Worm (Caenorhabditis elegans) whole organism, L1 larva: ENCODE results near the gene clec-42.
A peak's percentile ranks its signal among the peaks of the same experiment; 100 is the strongest.

Source experiments
- C04F5.9 ChIP-seq: sonication (generic microtip); optimal IDR thresholded peaks from 2 replicates; lab custom pipeline; 2016; ENCODE audit warnings: missing genetic modification characterization, missing compliant biosample characterization
- C16A3.4 ChIP-seq: fragments of 150-350 bp; optimal IDR thresholded peaks from 2 replicates; lab custom pipeline; 2014; ENCODE audit warnings: missing biosample characterization, missing genetic modification characterization
- C34B4.2 ChIP-seq: sonication (generic microtip); optimal IDR thresholded peaks from 2 replicates; lab custom pipeline; 2017; ENCODE audit warnings: mild to moderate bottlenecking, missing genetic modification characterization, missing compliant biosample characterization
- Y116A8C.19 ChIP-seq: sonication (generic microtip); optimal IDR thresholded peaks from 2 replicates; lab custom pipeline; 2016; ENCODE audit warnings: missing compliant biosample characterization, missing genetic modification characterization, borderline replicate concordance
- ceh-63 ChIP-seq: fragments of 200-800 bp; sonication (Bioruptor generic); optimal IDR thresholded peaks from 2 replicates; lab custom pipeline; 2018; ENCODE audit warnings: mild to moderate bottlenecking, missing genetic modification characterization, missing compliant biosample characterization
- ceh-82 ChIP-seq, 3 experiments: fragments of 150-350 bp in 1 of 3; sonication (generic microtip) in 2 of 3; optimal IDR thresholded peaks; 2 replicates each; lab custom pipeline; 2014 to 2017; ENCODE audit warnings: missing biosample characterization in 3 of 3, missing genetic modification characterization in 3 of 3
- ceh-90 ChIP-seq: sonication (generic microtip); optimal IDR thresholded peaks from 2 replicates; lab custom pipeline; 2016; ENCODE audit warnings: missing genetic modification characterization, missing compliant biosample characterization
- dpl-1 ChIP-seq, 3 experiments: fragments of 150-350 bp in 2 of 3; sonication (generic microtip) in 1 of 3; optimal IDR thresholded peaks; 2 replicates each; lab custom pipeline; 2014 to 2017; ENCODE audit warnings: missing biosample characterization in 3 of 3, missing genetic modification characterization in 3 of 3, missing genetic modification reagents in 3 of 3
- dsc-1 ChIP-seq: sonication (generic microtip); optimal IDR thresholded peaks from 2 replicates; lab custom pipeline; 2016; ENCODE audit warnings: mild to moderate bottlenecking, missing genetic modification characterization, missing compliant biosample characterization
- efl-1 ChIP-seq, 4 experiments: fragments of 150-350 bp; optimal IDR thresholded peaks in 3 of 4; peaks in 1 of 4; 1 replicate in 1 of 4; 2 replicates in 3 of 4; lab custom pipeline; 2014; ENCODE audit warnings: missing biosample characterization in 2 of 4, missing genetic modification characterization in 2 of 4, missing genetic modification reagents in 2 of 4
- elt-2 ChIP-seq: sonication (generic microtip); optimal IDR thresholded peaks from 2 replicates; lab custom pipeline; 2016; ENCODE audit warnings: missing genetic modification characterization, mild to moderate bottlenecking, inconsistent platforms, missing compliant biosample characterization, missing genetic modification reagents
- elt-3 ChIP-seq, 6 experiments: fragments of 150-350 bp in 1 of 6; sonication (generic microtip); optimal IDR thresholded peaks; 2 replicates each; lab custom pipeline; 2017 to 2018; ENCODE audit warnings: missing biosample characterization in 6 of 6, missing genetic modification characterization in 6 of 6, inconsistent platforms in 1 of 6
- ets-5 ChIP-seq: fragments of 200-800 bp; sonication (Bioruptor generic); IDR thresholded peaks from 2 replicates; pipeline ENCODE4 v1.3.6; 2022; ENCODE audit warnings: missing genetic modification characterization, missing compliant biosample characterization
- fkh-4 ChIP-seq: sonication (generic microtip); optimal IDR thresholded peaks from 2 replicates; lab custom pipeline; 2016; ENCODE audit warnings: missing compliant biosample characterization, missing genetic modification characterization, borderline replicate concordance
- grh-1 ChIP-seq: fragments of 200-800 bp; sonication (Bioruptor generic); IDR thresholded peaks from 2 replicates; pipeline ENCODE4 v1.3.6; 2022; ENCODE audit warnings: missing genetic modification reagents, missing genetic modification characterization, missing compliant biosample characterization
- hlh-4 ChIP-seq: sonication (generic microtip); optimal IDR thresholded peaks from 2 replicates; lab custom pipeline; 2016; ENCODE audit warnings: mild to moderate bottlenecking, missing genetic modification characterization, missing compliant biosample characterization
- isw-1 ChIP-seq: fragments of 200-800 bp; sonication (Bioruptor generic); IDR thresholded peaks from 2 replicates; pipeline ENCODE4 v1.3.6; 2022; ENCODE audit warnings: missing genetic modification characterization, missing compliant biosample characterization
- jun-1 ChIP-seq: fragments of 150-350 bp; optimal IDR thresholded peaks from 2 replicates; lab custom pipeline; 2014; ENCODE audit warnings: missing biosample characterization, missing genetic modification reagents, missing genetic modification characterization
- lin-14 ChIP-seq: fragments of 200-800 bp; sonication (Bioruptor generic); optimal IDR thresholded peaks from 2 replicates; lab custom pipeline; 2018; ENCODE audit warnings: mild to moderate bottlenecking, missing genetic modification characterization, moderate library complexity, missing compliant biosample characterization
- lin-15B ChIP-seq: fragments of 150-350 bp; sonication (generic microtip); optimal IDR thresholded peaks from 3 replicates; lab custom pipeline; 2014; ENCODE audit warnings: missing biosample characterization, missing genetic modification characterization
- lin-39 ChIP-seq: fragments of 150-350 bp; optimal IDR thresholded peaks from 2 replicates; lab custom pipeline; 2014; ENCODE audit warnings: missing biosample characterization, missing genetic modification reagents, missing genetic modification characterization
- lir-3 ChIP-seq: sonication (generic microtip); optimal IDR thresholded peaks from 2 replicates; lab custom pipeline; 2016; ENCODE audit warnings: mild to moderate bottlenecking, missing genetic modification characterization, moderate library complexity, missing compliant biosample characterization; ENCODE audit not compliant: poor library complexity
- mab-9 ChIP-seq: fragments of 200-800 bp; sonication (Bioruptor generic); IDR thresholded peaks from 2 replicates; pipeline ENCODE4 v1.3.6; 2022; ENCODE audit warnings: missing genetic modification reagents, missing genetic modification characterization, missing compliant biosample characterization
- mep-1 ChIP-seq: fragments of 150-350 bp; optimal IDR thresholded peaks from 2 replicates; lab custom pipeline; 2014; ENCODE audit warnings: missing biosample characterization, missing genetic modification characterization
- nhr-11 ChIP-seq: fragments of 150-350 bp; optimal IDR thresholded peaks from 2 replicates; lab custom pipeline; 2014; ENCODE audit warnings: missing biosample characterization, missing genetic modification characterization
- nhr-12 ChIP-seq: sonication (generic microtip); optimal IDR thresholded peaks from 2 replicates; lab custom pipeline; 2017; ENCODE audit warnings: missing biosample characterization, missing genetic modification characterization
- nhr-77 ChIP-seq: fragments of 150-350 bp; optimal IDR thresholded peaks from 2 replicates; lab custom pipeline; 2014; ENCODE audit warnings: missing biosample characterization, missing genetic modification characterization
- nhr-90 ChIP-seq: sonication (generic microtip); optimal IDR thresholded peaks from 2 replicates; lab custom pipeline; 2016; ENCODE audit warnings: mild to moderate bottlenecking, missing genetic modification characterization, missing compliant biosample characterization; ENCODE audit not compliant: poor library complexity
- rnt-1 ChIP-seq: sonication (generic microtip); optimal IDR thresholded peaks from 2 replicates; lab custom pipeline; 2016; ENCODE audit warnings: mild to moderate bottlenecking, missing genetic modification characterization, moderate library complexity, missing compliant biosample characterization
- skn-1 ChIP-seq: fragments of 150-350 bp; optimal IDR thresholded peaks from 2 replicates; lab custom pipeline; 2014; ENCODE audit warnings: missing biosample characterization, missing genetic modification characterization
- snu-23 ChIP-seq: sonication (generic microtip); optimal IDR thresholded peaks from 2 replicates; lab custom pipeline; 2016; ENCODE audit warnings: missing genetic modification characterization, missing compliant biosample characterization
- sup-37 ChIP-seq: fragments of 200-800 bp; sonication (Bioruptor generic); optimal IDR thresholded peaks from 2 replicates; lab custom pipeline; 2018; ENCODE audit warnings: mild to moderate bottlenecking, missing genetic modification characterization, missing compliant biosample characterization
- unc-130 ChIP-seq: fragments of 150-350 bp; optimal IDR thresholded peaks from 2 replicates; lab custom pipeline; 2017; ENCODE audit warnings: missing biosample characterization, missing genetic modification characterization, inconsistent platforms
- unc-62 ChIP-seq: fragments of 150-350 bp; optimal IDR thresholded peaks from 2 replicates; lab custom pipeline; 2014; ENCODE audit warnings: missing biosample characterization, missing genetic modification reagents, missing genetic modification characterization
- unc-98 ChIP-seq: fragments of 200-800 bp; sonication (Bioruptor generic); IDR thresholded peaks from 2 replicates; pipeline ENCODE4 v1.3.6; 2022; ENCODE audit warnings: missing genetic modification characterization, missing compliant biosample characterization
- zag-1 ChIP-seq: fragments of 150-350 bp; optimal IDR thresholded peaks from 2 replicates; lab custom pipeline; 2014; ENCODE audit warnings: missing biosample characterization, missing genetic modification characterization
- ztf-11 ChIP-seq, 2 experiments: sonication (generic microtip); optimal IDR thresholded peaks; 2 replicates each; lab custom pipeline; 2016 to 2017; ENCODE audit warnings: missing genetic modification characterization in 2 of 2, missing biosample characterization in 1 of 2, missing compliant biosample characterization in 1 of 2
- ztf-4 ChIP-seq: fragments of 150-350 bp; optimal IDR thresholded peaks from 2 replicates; lab custom pipeline; 2014; ENCODE audit warnings: missing biosample characterization, missing genetic modification characterization

The clec-42 gene

DNA sequence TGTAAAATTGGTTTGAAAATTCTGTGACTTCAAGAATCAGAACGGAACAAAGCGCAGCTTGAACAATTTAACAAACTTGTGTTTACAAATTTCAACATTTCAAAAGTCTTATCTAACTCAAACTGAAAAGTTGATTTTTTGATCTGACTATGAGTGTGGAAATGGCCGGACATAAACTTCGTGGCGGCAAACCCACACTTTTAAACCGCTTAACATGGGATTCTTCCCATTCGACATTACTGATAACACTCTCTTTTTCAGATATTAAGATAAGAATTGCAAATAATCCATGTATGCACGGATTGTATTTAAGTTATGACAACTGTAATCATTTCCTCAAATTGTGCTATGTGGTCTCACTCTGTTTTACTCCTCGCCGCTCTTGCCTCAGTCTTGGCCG, at the start of gene clec-42:
Gene clec-42, plus strand, starts transcription at position 285 of the 400 bp plus-strand sequence.
- TF ChIP-seq elt-2 (tag; lab: Kevin White, UChicago) (peak; percentile 88), nhr-90 (peak; percentile 2), efl-1 (optimal IDR thresholded peaks at IDR 0.05; lab: Kevin White, UChicago) (no peak), efl-1 (GFP tag; optimal IDR thresholded peaks at IDR 0.05 in 1 of 2; lab: Kevin White, UChicago) (peak in 1 of 2 experiments; percentile 8), grh-1 (no peak)

DNA sequence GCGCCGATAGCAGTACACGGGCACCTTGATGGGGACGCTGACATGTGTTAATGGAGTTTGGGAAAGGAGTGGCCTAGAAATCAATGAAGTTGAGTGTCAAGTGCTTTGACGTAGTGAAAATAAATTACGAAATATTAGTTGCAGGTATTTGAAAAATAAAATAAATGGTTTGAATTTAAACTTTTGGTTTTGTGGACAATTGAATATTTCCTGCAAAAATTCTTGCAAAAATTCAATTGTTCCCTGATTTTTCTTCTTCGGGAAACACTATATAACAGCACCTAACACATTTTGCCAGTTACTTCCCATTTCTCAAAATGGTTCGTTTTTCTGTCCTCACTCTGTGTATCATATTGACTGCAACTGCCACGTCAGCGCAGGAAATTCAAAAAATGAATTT, 48.7 kb upstream of the clec-42 start, which contains the start of gene Y37H2A.13:
Gene Y37H2A.13, plus strand, starts transcription at position 301 of the 400 bp plus-strand sequence.
- TF ChIP-seq ceh-82 (tag; optimal IDR thresholded peaks at IDR 0.05; lab: Kevin White, UChicago) = no peak
- no peak for TF ChIP-seq elt-3 (tag; optimal IDR thresholded peaks at IDR 0.05; lab: Kevin White, UChicago)
- TF ChIP-seq unc-98 (GFP tag; lab: Robert Waterston, UW) = no peak
- no peak for TF ChIP-seq unc-62 (GFP tag; lab: Kevin White, UChicago)
- no peak for TF ChIP-seq lin-15B (tag; lab: Kevin White, UChicago)
- no peak for TF ChIP-seq rnt-1 (tag; lab: Kevin White, UChicago)
- TF ChIP-seq zag-1 (tag; lab: Kevin White, UChicago) = no peak
- TF ChIP-seq lin-14 (GFP tag; lab: Kevin White, UChicago) = no peak

DNA sequence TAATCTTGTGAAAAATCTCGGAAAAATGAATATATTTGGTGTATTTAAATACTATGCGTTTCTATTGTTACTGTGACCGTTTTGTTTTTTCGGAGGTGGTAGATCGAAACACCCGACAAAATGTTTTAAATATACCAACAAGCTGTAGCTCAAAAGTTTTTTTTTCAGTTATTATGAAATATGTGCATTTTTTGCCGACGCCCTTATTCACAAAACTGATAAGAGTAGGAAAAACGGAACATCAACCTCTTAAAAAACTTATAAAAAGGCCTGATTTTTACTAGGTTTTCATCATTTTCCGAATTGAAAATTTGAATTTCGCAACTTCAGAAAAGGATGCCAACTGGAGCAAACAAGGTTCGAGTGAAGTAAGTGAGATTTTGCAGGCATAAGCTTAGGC, 47.8 kb upstream of the clec-42 start, which contains the start of gene Y37H2A.14:
Gene Y37H2A.14, plus strand, starts transcription at position 301 of the 400 bp plus-strand sequence.
- TF ChIP-seq elt-2 (tag; lab: Kevin White, UChicago) = no peak
- TF ChIP-seq nhr-90 = no peak
- TF ChIP-seq dsc-1 (tag; lab: Kevin White, UChicago) = no peak
- TF ChIP-seq sup-37 (GFP tag; lab: Kevin White, UChicago) = no peak
- no peak for TF ChIP-seq ceh-63 (GFP tag; lab: Kevin White, UChicago)
- TF ChIP-seq fkh-4 (tag; lab: Kevin White, UChicago) = no peak
- no peak for TF ChIP-seq grh-1
- no peak for TF ChIP-seq unc-130 (tag; lab: Kevin White, UChicago)
- no peak for TF ChIP-seq nhr-11 (tag; lab: Kevin White, UChicago)
- TF ChIP-seq dpl-1 (GFP tag; optimal IDR thresholded peaks at IDR 0.05; lab: Kevin White, UChicago) = no peak
- TF ChIP-seq C34B4.2 (tag; lab: Kevin White, UChicago) = no peak
- no peak for TF ChIP-seq ztf-4 (tag; lab: Kevin White, UChicago)
- no peak for TF ChIP-seq rnt-1 (tag; lab: Kevin White, UChicago)
- TF ChIP-seq ets-5 (GFP tag; lab: Robert Waterston, UW) = no peak

DNA sequence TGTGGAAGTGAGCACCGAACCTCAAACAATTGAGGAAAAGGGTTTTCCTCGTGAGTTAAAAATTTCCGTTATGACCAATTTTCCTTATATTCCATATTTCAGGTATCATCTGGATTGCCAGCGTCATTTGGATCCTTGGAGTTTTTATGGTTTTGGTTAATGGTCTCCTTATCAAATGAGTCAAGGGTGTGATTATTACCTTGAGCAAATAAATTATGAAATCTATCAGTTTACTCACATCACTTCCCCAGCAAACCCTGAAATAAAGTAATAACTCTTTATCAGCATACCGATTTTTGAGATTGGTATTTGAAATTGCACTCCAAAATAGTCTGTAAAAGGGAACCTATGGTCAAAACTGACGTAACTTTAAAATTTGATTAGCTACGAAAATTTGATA, 46.8 kb upstream of the clec-42 start:
- TF ChIP-seq nhr-77 (tag; lab: Kevin White, UChicago) (no peak), efl-1 (optimal IDR thresholded peaks at IDR 0.05; lab: Kevin White, UChicago) (no peak), efl-1 (GFP tag; optimal IDR thresholded peaks at IDR 0.05 in 1 of 2; lab: Kevin White, UChicago) (peak in 1 of 2 experiments; percentile 61)

DNA sequence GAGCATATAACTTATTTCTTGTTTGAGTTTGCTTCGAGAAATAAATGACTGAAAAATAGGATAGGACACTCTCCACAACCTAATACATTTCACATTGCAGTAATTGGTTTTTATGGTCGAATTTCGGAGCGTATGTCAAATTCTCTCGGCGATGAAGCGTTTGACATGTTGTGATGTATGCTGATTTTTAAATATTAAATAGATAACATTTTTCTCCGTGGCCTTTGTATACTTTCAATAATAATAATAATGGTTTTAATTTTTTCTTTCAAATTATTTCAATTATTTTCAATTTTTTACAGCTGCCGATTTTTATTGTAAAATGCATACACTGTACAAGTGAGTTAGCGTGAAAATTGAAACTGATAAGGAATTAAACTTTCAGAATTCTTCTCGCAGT, 45.1 kb upstream of the clec-42 start, which contains the start of gene C14A6.3:
Gene C14A6.3, plus strand, starts transcription at position 301 of the 400 bp plus-strand sequence.
- no peak for TF ChIP-seq nhr-12

DNA sequence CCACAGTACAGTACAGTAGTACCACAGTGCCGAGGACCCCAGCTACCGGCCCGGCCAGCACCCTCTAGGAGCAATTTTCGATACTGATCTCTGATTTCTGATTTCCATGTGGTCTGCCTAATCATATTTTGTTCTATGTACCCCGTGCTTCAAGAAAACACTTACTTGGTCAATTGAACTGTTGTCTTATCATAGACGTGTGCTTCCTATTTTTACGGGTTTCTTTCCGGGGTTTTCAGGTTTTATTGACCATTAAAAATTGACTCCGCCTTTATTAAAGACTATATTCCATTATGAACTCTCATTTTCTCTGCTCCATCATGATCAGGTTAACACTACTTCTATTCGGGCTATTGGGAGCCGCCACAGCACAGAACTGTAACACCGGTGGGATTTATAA, 33.5 kb upstream of the clec-42 start, which contains the start of gene clec-48:
Gene clec-48, plus strand, starts transcription at position 320 of the 400 bp plus-strand sequence.
- TF ChIP-seq C04F5.9 (tag; lab: Kevin White, UChicago) = no peak
- no peak for TF ChIP-seq efl-1 (optimal IDR thresholded peaks at IDR 0.05; lab: Kevin White, UChicago)
- peak in 1 of 2 experiments; percentile 57 for TF ChIP-seq efl-1 (GFP tag; optimal IDR thresholded peaks at IDR 0.05 in 1 of 2; lab: Kevin White, UChicago)

DNA sequence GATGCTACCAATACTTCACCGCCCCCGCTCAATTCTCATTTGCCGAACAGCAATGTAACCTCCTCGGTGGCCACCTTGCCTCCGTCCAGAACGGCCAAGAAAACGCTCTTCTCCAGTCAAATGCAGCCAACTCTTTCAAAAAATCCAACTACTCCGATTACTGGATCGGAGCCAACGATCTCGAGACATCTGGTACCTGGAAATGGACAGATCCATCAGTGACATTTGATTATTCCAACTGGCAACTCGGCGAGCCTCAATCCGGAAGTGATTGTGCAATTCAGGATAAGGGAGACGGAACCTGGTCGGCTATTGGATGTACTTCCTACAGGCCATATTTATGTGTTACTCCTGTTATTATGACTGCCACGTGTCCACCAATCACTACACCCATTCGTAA, 33.0 kb upstream of the clec-42 start:
- TF ChIP-seq C16A3.4 (tag; lab: Kevin White, UChicago) = no peak
- no peak for TF ChIP-seq jun-1 (tag; lab: Kevin White, UChicago)
- no peak for TF ChIP-seq ceh-82 (tag; optimal IDR thresholded peaks at IDR 0.05; lab: Kevin White, UChicago)
- TF ChIP-seq lir-3 (tag; lab: Kevin White, UChicago) = no peak
- no peak for TF ChIP-seq mep-1 (tag; lab: Kevin White, UChicago)
- TF ChIP-seq elt-2 (tag; lab: Kevin White, UChicago) = no peak
- TF ChIP-seq ceh-90 (tag; lab: Kevin White, UChicago) = no peak
- no peak for TF ChIP-seq isw-1 (GFP tag; lab: Robert Waterston, UW)
- TF ChIP-seq Y116A8C.19 = no peak
- TF ChIP-seq lin-39 = no peak
- TF ChIP-seq hlh-4 = no peak
- no peak for TF ChIP-seq skn-1 (tag; lab: Kevin White, UChicago)
- TF ChIP-seq ztf-11 (tag; optimal IDR thresholded peaks at IDR 0.05; lab: Kevin White, UChicago) = no peak
- TF ChIP-seq ceh-63 (GFP tag; lab: Kevin White, UChicago) = no peak
- no peak for TF ChIP-seq snu-23
- no peak for TF ChIP-seq unc-130 (tag; lab: Kevin White, UChicago)
- TF ChIP-seq dsc-1 (tag; lab: Kevin White, UChicago) = no peak
- TF ChIP-seq mab-9 (GFP tag; lab: Robert Waterston, UW) = no peak
